Fruit fly (Drosophila melanogaster): ENCODE data around the gene Oseg5.

Gene Oseg5

DNA sequence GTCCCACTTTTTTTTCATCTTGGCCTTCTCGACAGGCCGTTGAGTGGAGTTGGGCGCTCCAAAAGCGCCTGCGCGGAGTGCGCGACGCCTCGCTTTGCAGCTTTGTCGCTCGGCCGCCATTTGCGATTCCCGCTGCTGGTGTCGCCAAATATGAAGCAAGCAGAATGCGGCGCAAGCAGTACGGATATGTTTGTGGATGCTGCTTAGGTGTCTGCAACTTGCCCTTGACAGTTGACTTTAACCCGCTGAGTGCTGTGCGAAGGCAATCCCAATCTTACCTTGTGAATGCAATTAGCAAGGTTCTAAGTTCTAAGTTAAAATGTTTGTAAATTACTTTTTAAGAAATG lies 13.6 kb downstream of the Oseg5 start:
- TF ChIP-seq CG8159 (tag; optimal IDR thresholded peaks at IDR 0.05) (peak; percentile 12), CG13204 (GFP tag; optimal IDR thresholded peaks at IDR 0.05) (peak; percentile 5), Ets98B (GFP tag; IDR thresholded peaks at IDR 0.05) (peak; percentile 63), CG10348 (GFP tag; IDR thresholded peaks at IDR 0.05) (0 out of 2 replicates have a peak, but pooled peaks have one; percentile 14), CG34367 (tag; optimal IDR thresholded peaks at IDR 0.05) (no peak), CG8301 (tag; optimal IDR thresholded peaks at IDR 0.05) (no peak), CG15710 (tag; optimal IDR thresholded peaks at IDR 0.05) (peak; percentile 31), CG32121 (GFP tag; IDR thresholded peaks at IDR 0.05) (peak; percentile 65), fd96Ca (GFP tag; IDR thresholded peaks at IDR 0.05) (peak; percentile 81; the same call in 2 of the 3 replicates)

DNA sequence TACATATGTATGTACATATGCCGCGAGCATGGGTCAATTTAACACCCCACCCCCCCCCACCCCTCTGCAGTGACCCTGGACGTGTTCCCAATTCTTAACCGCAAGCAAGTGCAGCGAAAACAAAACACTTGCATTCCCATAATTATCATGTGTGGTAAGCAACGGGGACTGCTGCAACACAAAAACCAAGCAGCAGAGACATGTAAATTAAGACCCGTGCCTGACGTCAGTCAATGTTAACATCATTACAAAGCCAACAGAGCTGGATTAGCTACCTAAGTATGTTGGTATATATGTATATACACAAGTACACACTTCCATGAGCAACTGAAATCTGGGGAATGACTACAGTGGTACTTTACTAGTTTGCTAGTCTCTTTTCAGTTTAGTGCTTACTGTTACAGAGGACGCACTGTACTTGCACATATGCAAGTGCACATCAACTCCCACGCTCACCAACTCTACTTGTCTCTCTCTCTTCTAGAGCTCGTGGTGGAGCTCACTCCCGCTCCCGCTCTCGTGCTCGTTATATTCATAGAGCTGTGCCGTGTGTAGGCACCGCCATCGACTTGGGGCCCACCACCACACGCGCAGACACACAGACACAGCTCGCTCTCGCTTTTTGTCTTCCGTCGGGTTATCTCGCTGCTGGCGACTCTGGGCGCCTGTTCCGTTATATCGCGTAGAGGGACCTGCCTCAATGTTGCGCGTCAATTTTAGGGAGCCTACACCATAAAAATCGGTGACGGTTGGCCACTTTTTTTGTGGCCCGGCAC lies 14.2 kb downstream of the Oseg5 start:
- TF ChIP-seq CG8301 (tag; optimal IDR thresholded peaks at IDR 0.05) (peak; percentile 46), CG15710 (tag; optimal IDR thresholded peaks at IDR 0.05) (no peak), CG9948 (tag; optimal IDR thresholded peaks at IDR 0.05) (no peak), CG14655 (GFP tag; optimal IDR thresholded peaks at IDR 0.05) (peak; percentile 54), CG34367 (tag; optimal IDR thresholded peaks at IDR 0.05) (no peak), CG12605 (GFP tag; IDR thresholded peaks at IDR 0.05) (no peak; the same call in 1 of the 2 replicates), Ets98B (GFP tag; IDR thresholded peaks at IDR 0.05) (peak; percentile 76; the same call in 1 of the 2 replicates), CG13204 (GFP tag; optimal IDR thresholded peaks at IDR 0.05) (peak; percentile 95), CG8159 (tag; optimal IDR thresholded peaks at IDR 0.05) (peak; percentile 59), CG10348 (GFP tag; IDR thresholded peaks at IDR 0.05) (no peak), CG32121 (GFP tag; IDR thresholded peaks at IDR 0.05) (peak; percentile 52; the same call in 1 of the 2 replicates), Snoo (tag; optimal IDR thresholded peaks at IDR 0.05) (peak; percentile 10), Pif1B (GFP tag; optimal IDR thresholded peaks at IDR 0.05) (peak; percentile 18), CG4496 (GFP tag; IDR thresholded peaks at IDR 0.05) (peak; percentile 86), D1 (tag; optimal IDR thresholded peaks at IDR 0.05) (no peak), rn (GFP tag; IDR thresholded peaks at IDR 0.05) (no peak), fd96Ca (GFP tag; IDR thresholded peaks at IDR 0.05) (peak; percentile 33), gl (tag; optimal IDR thresholded peaks at IDR 0.05) (peak; percentile 26), Pif1A (GFP tag; optimal IDR thresholded peaks at IDR 0.05) (peak; percentile 75), EcR (GFP tag; optimal IDR thresholded peaks at IDR 0.05) (peak; percentile 63), CG17806 (tag; optimal IDR thresholded peaks at IDR 0.05) (peak; percentile 34)

DNA sequence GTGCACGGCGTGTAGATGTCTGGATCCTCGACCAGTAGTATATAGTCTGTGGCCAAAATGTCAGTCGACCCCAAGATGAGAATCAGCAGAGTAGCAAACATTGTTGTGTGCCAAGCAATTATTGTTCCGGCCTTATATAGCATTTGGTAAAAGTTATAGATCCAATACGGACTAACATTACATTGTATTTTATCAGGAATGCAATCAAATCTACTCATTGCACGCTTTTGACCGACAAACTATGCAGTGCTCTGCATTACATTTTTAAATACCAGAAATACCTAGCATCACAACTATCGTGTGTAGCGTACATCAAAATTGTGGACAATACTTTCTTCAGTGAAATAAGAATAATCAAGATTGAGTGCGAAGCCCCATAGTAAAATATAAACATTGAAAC lies 14.9 kb downstream of the Oseg5 start, which contains the start of gene CheB38c:
Gene CheB38c (minus strand): TSS at position 101 of the 400 bp plus-strand sequence.
- TF ChIP-seq Pif1B (GFP tag; optimal IDR thresholded peaks at IDR 0.05) (no peak), Snoo (tag; optimal IDR thresholded peaks at IDR 0.05) (no peak), CG32121 (GFP tag; IDR thresholded peaks at IDR 0.05) (no peak), fd96Ca (GFP tag; IDR thresholded peaks at IDR 0.05) (no peak), CG14655 (GFP tag; optimal IDR thresholded peaks at IDR 0.05) (no peak), D1 (tag; optimal IDR thresholded peaks at IDR 0.05) (no peak), CG8301 (tag; optimal IDR thresholded peaks at IDR 0.05) (no peak), CG12605 (GFP tag; IDR thresholded peaks at IDR 0.05) (no peak), CG17806 (tag; optimal IDR thresholded peaks at IDR 0.05) (no peak), CG15710 (tag; optimal IDR thresholded peaks at IDR 0.05) (no peak), Pif1A (GFP tag; optimal IDR thresholded peaks at IDR 0.05) (no peak), CG4496 (GFP tag; IDR thresholded peaks at IDR 0.05) (no peak), rn (GFP tag; IDR thresholded peaks at IDR 0.05) (no peak), CG13204 (GFP tag; optimal IDR thresholded peaks at IDR 0.05) (no peak)

DNA sequence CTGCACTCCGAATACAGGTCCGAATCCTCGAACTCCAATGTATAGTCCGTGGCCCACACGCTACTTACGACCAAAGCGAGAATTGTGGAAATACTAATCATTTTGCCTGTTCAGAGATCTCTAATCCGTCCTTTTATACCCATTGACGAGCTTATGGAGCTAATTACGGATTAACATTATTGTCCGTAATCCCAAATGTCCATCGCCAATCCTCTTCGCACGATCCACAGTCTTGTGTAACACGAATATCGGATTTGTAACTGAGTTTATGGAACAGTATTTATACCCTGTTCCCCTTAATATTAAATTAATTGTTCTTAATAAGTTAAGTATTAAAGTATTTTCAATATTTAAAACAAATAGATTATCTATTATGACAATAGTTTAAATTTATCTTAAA lies 17.2 kb downstream of the Oseg5 start, which contains the start of gene CheB38a:
Gene CheB38a (minus strand): TSS at position 101 of the 400 bp plus-strand sequence.
- TF ChIP-seq CG17806 (tag; optimal IDR thresholded peaks at IDR 0.05) = no peak
- no peak for TF ChIP-seq CG34367 (tag; optimal IDR thresholded peaks at IDR 0.05)
- TF ChIP-seq CG4496 (GFP tag; IDR thresholded peaks at IDR 0.05) = no peak
- TF ChIP-seq fd96Ca (GFP tag; IDR thresholded peaks at IDR 0.05) = no peak
- no peak for TF ChIP-seq rn (GFP tag; IDR thresholded peaks at IDR 0.05)
- TF ChIP-seq gl (tag; optimal IDR thresholded peaks at IDR 0.05) = no peak
- no peak for TF ChIP-seq CG32121 (GFP tag; IDR thresholded peaks at IDR 0.05)
- no peak for TF ChIP-seq CG12605 (GFP tag; IDR thresholded peaks at IDR 0.05)
- no peak for TF ChIP-seq CG8159 (tag; optimal IDR thresholded peaks at IDR 0.05)
- TF ChIP-seq CG8301 (tag; optimal IDR thresholded peaks at IDR 0.05) = no peak
- no peak for TF ChIP-seq CG14655 (GFP tag; optimal IDR thresholded peaks at IDR 0.05)
- TF ChIP-seq Snoo (tag; optimal IDR thresholded peaks at IDR 0.05) = no peak
- TF ChIP-seq EcR (GFP tag; optimal IDR thresholded peaks at IDR 0.05) = no peak
- no peak for TF ChIP-seq Ets98B (GFP tag; IDR thresholded peaks at IDR 0.05)
- no peak for TF ChIP-seq CG9948 (tag; optimal IDR thresholded peaks at IDR 0.05)
- no peak for TF ChIP-seq CG13204 (GFP tag; optimal IDR thresholded peaks at IDR 0.05)
- no peak for TF ChIP-seq D1 (tag; optimal IDR thresholded peaks at IDR 0.05)

DNA sequence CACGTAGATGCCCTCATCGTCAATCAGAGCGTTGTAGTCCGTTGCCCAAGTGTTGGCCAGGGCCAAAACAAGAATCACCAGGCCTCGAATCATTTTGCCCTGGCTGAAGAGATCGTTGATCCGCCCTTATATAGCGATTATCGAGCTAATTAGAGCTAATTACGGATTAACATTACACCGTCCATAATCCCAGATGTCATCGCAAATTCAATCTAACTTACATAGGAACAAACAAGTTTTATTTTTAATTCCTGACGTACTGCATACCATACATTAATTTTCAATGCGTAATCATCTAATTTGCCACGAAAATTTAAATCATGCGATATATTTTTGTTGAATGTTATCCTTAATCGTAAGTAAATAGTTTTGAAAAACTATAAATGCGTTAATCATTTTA lies 18.5 kb downstream of the Oseg5 start, which contains the start of gene CheB38b:
Gene CheB38b (minus strand): TSS at position 101 of the 400 bp plus-strand sequence.
- TF ChIP-seq Ets98B (GFP tag; IDR thresholded peaks at IDR 0.05) (no peak), CG8159 (tag; optimal IDR thresholded peaks at IDR 0.05) (no peak), EcR (GFP tag; optimal IDR thresholded peaks at IDR 0.05) (no peak), CG17806 (tag; optimal IDR thresholded peaks at IDR 0.05) (no peak), fd96Ca (GFP tag; IDR thresholded peaks at IDR 0.05) (no peak), CG32121 (GFP tag; IDR thresholded peaks at IDR 0.05) (no peak), CG4496 (GFP tag; IDR thresholded peaks at IDR 0.05) (no peak), CG8301 (tag; optimal IDR thresholded peaks at IDR 0.05) (no peak), Pif1B (GFP tag; optimal IDR thresholded peaks at IDR 0.05) (no peak), CG15710 (tag; optimal IDR thresholded peaks at IDR 0.05) (no peak), CG12605 (GFP tag; IDR thresholded peaks at IDR 0.05) (no peak), CG10348 (GFP tag; IDR thresholded peaks at IDR 0.05) (no peak), CG9948 (tag; optimal IDR thresholded peaks at IDR 0.05) (no peak), rn (GFP tag; IDR thresholded peaks at IDR 0.05) (no peak), D1 (tag; optimal IDR thresholded peaks at IDR 0.05) (no peak), Pif1A (GFP tag; optimal IDR thresholded peaks at IDR 0.05) (no peak), Snoo (tag; optimal IDR thresholded peaks at IDR 0.05) (no peak), CG14655 (GFP tag; optimal IDR thresholded peaks at IDR 0.05) (no peak), CG13204 (GFP tag; optimal IDR thresholded peaks at IDR 0.05) (no peak)
